Fruit fly (Drosophila melanogaster) whole organism, adult: ENCODE results near the gene NTPase.

Source experiments
- CG11617 ChIP-seq: fragments of 200-800 bp; sonication (Bioruptor generic); optimal IDR thresholded peaks from 2 replicates; lab custom pipeline; 2017; ENCODE audit warnings: mild to moderate bottlenecking, missing biosample characterization, missing genetic modification reagents, missing genetic modification characterization
- CG12768 ChIP-seq: fragments of 200-800 bp; sonication (Bioruptor generic); optimal IDR thresholded peaks from 2 replicates; lab custom pipeline; 2017; ENCODE audit warnings: missing biosample characterization, missing genetic modification characterization, mild to moderate bottlenecking, moderate library complexity, missing genetic modification reagents
- CG14711 ChIP-seq: fragments of 200-800 bp; sonication (Bioruptor generic); optimal IDR thresholded peaks from 2 replicates; lab custom pipeline; 2018; ENCODE audit warnings: missing biosample characterization, mild to moderate bottlenecking, missing genetic modification characterization, moderate library complexity
- CG1620 ChIP-seq: fragments of 200-800 bp; sonication (Bioruptor generic); optimal IDR thresholded peaks from 2 replicates; lab custom pipeline; 2016; ENCODE audit warnings: missing biosample characterization, missing genetic modification characterization
- CG33017 ChIP-seq: fragments of 200-800 bp; sonication (Bioruptor generic); optimal IDR thresholded peaks from 2 replicates; lab custom pipeline; 2018; ENCODE audit warnings: missing biosample characterization, mild to moderate bottlenecking, missing genetic modification characterization, moderate library complexity
- CG5204 ChIP-seq: fragments of 200-800 bp; sonication (Bioruptor generic); optimal IDR thresholded peaks from 2 replicates; lab custom pipeline; 2016; ENCODE audit warnings: missing biosample characterization, missing genetic modification characterization
- CG7045 ChIP-seq: fragments of 200-800 bp; sonication (Bioruptor generic); optimal IDR thresholded peaks from 2 replicates; lab custom pipeline; 2017; ENCODE audit warnings: missing biosample characterization, mild to moderate bottlenecking, missing genetic modification characterization
- CG7101 ChIP-seq: fragments of 200-800 bp; sonication (Bioruptor generic); optimal IDR thresholded peaks from 2 replicates; lab custom pipeline; 2018; ENCODE audit warnings: missing biosample characterization, mild to moderate bottlenecking, missing genetic modification characterization, moderate library complexity
- Clk ChIP-seq: fragments of 200-800 bp; sonication (Bioruptor generic); optimal IDR thresholded peaks from 2 replicates; lab custom pipeline; 2017; ENCODE audit warnings: missing biosample characterization, missing genetic modification characterization
- Crg-1 ChIP-seq: fragments of 200-800 bp; sonication (Bioruptor generic); optimal IDR thresholded peaks from 2 replicates; lab custom pipeline; 2016; ENCODE audit warnings: missing biosample characterization, missing genetic modification characterization
- Hr96 ChIP-seq: fragments of 200-800 bp; sonication (Bioruptor generic); optimal IDR thresholded peaks from 2 replicates; lab custom pipeline; 2016; ENCODE audit warnings: missing biosample characterization, missing genetic modification characterization
- Mnt ChIP-seq: fragments of 200-800 bp; sonication (Bioruptor generic); optimal IDR thresholded peaks from 2 replicates; lab custom pipeline; 2016; ENCODE audit warnings: missing biosample characterization, mild to moderate bottlenecking, missing genetic modification characterization
- bab1 ChIP-seq: fragments of 200-800 bp; sonication (Bioruptor generic); optimal IDR thresholded peaks from 3 replicates; lab custom pipeline; 2019; ENCODE audit warnings: missing biosample characterization, mild to moderate bottlenecking, missing genetic modification characterization, moderate library complexity
- cic ChIP-seq: fragments of 200-800 bp; sonication (Bioruptor generic); optimal IDR thresholded peaks from 2 replicates; lab custom pipeline; 2017; ENCODE audit warnings: missing biosample characterization, mild to moderate bottlenecking, missing genetic modification characterization, moderate library complexity
- cnc ChIP-seq, 2 experiments: fragments of >200 bp; optimal IDR thresholded peaks; 2 replicates each; lab custom pipeline; 2017
- kay ChIP-seq: fragments of 200-800 bp; sonication (Bioruptor generic); peaks from one replicate; lab custom pipeline; 2016; ENCODE audit warnings: missing biosample characterization, missing genetic modification characterization, borderline replicate concordance
- ovo ChIP-seq: fragments of 200-800 bp; sonication (Bioruptor generic); optimal IDR thresholded peaks from 2 replicates; lab custom pipeline; 2016; ENCODE audit warnings: missing biosample characterization, missing genetic modification characterization
- pad ChIP-seq: fragments of 200-800 bp; sonication (Bioruptor generic); optimal IDR thresholded peaks from 3 replicates; lab custom pipeline; 2017; ENCODE audit warnings: missing biosample characterization, missing genetic modification characterization, mild to moderate bottlenecking, moderate library complexity, missing genetic modification reagents
- tj ChIP-seq: fragments of 200-800 bp; sonication (Bioruptor generic); optimal IDR thresholded peaks from 3 replicates; lab custom pipeline; 2017; ENCODE audit warnings: missing biosample characterization, mild to moderate bottlenecking, missing genetic modification characterization, moderate library complexity
- toe ChIP-seq: fragments of 200-800 bp; sonication (Bioruptor generic); optimal IDR thresholded peaks from 2 replicates; lab custom pipeline; 2016; ENCODE audit warnings: missing biosample characterization, missing genetic modification characterization

NTPase gene

dm6 chr2L:2855204-2855768 lies 30.4 kb downstream of the NTPase start:
- TF ChIP-seq Hr96 (no peak), Mnt (no peak), CG1620 (GFP tag; lab: Kevin White, UChicago) (no peak), Clk (GFP tag; lab: Kevin White, UChicago) (no peak), cnc (optimal IDR thresholded peaks at IDR 0.05; lab: Kevin White, UChicago) (no peak), bab1 (GFP tag; lab: Kevin White, UChicago) (no peak), cic (no peak), CG12768 (GFP tag; lab: Kevin White, UChicago) (no peak), CG11617 (GFP tag; lab: Kevin White, UChicago) (no peak)

- TF ChIP-seq CG7101 (tag; lab: Kevin White, UChicago), result no peak
- TF ChIP-seq CG12768 (GFP tag; lab: Kevin White, UChicago), result peak; percentile 45
Observed at dm6 chr2L:2851589-2851988, 34.1 kb downstream of the NTPase start.

- no peak for TF ChIP-seq CG5204 (GFP tag; lab: Kevin White, UChicago)
- no peak for TF ChIP-seq CG7101 (tag; lab: Kevin White, UChicago)
- no peak for TF ChIP-seq pad (GFP tag; lab: Kevin White, UChicago)
- TF ChIP-seq toe (GFP tag; lab: Kevin White, UChicago), result no peak
- TF ChIP-seq CG7045 (GFP tag; lab: Kevin White, UChicago), result no peak
- no peak for TF ChIP-seq CG12768 (GFP tag; lab: Kevin White, UChicago)
- no peak for TF ChIP-seq Crg-1 (GFP tag; lab: Kevin White, UChicago)
- no peak for TF ChIP-seq ovo (GFP tag; lab: Kevin White, UChicago)
- no peak for TF ChIP-seq CG1620 (GFP tag; lab: Kevin White, UChicago)
- no peak for TF ChIP-seq CG11617 (GFP tag; lab: Kevin White, UChicago)
Observed at dm6 chr2L:2847112-2847682, 38.5 kb downstream of the NTPase start, which contains the start of the genes CG3117 and CG2983. CG3117 (minus strand) TSS chr2L:2847212. CG2983 (plus strand) TSS chr2L:2847632.

- no peak for TF ChIP-seq CG11617 (GFP tag; lab: Kevin White, UChicago)
- TF ChIP-seq kay, result peak; percentile 55
- no peak for TF ChIP-seq Crg-1 (GFP tag; lab: Kevin White, UChicago)
- TF ChIP-seq CG14711 (tag; lab: Kevin White, UChicago), result no peak
Observed at dm6 chr2L:2845634-2846033, 40.0 kb downstream of the NTPase start, which contains the start of gene CG18557. CG18557 (minus strand) TSS chr2L:2845734.

- TF ChIP-seq Mnt (no peak), cnc (optimal IDR thresholded peaks at IDR 0.05; lab: Kevin White, UChicago) (no peak), CG7101 (tag; lab: Kevin White, UChicago) (no peak), tj (GFP tag; lab: Kevin White, UChicago) (no peak), CG12768 (GFP tag; lab: Kevin White, UChicago) (no peak), CG7045 (GFP tag; lab: Kevin White, UChicago) (no peak)
Observed at dm6 chr2L:2844413-2844812, 41.2 kb downstream of the NTPase start, which contains the start of gene CG18558. CG18558 (minus strand) TSS chr2L:2844513.

dm6 chr2L:2840311-2840710 lies 45.3 kb downstream of the NTPase start:
- TF ChIP-seq bab1 (GFP tag; lab: Kevin White, UChicago) (no peak), Crg-1 (GFP tag; lab: Kevin White, UChicago) (no peak), ovo (GFP tag; lab: Kevin White, UChicago) (no peak), CG14711 (tag; lab: Kevin White, UChicago) (no peak)

dm6 chr2L:2839850-2840249 lies 45.8 kb downstream of the NTPase start, which contains the start of gene CG2975:
CG2975 (plus strand) TSS chr2L:2840124.
- TF ChIP-seq cic (no peak), CG7045 (GFP tag; lab: Kevin White, UChicago) (no peak), kay (no peak), cnc (optimal IDR thresholded peaks at IDR 0.05; lab: Kevin White, UChicago) (no peak), bab1 (GFP tag; lab: Kevin White, UChicago) (no peak), ovo (GFP tag; lab: Kevin White, UChicago) (no peak), pad (GFP tag; lab: Kevin White, UChicago) (no peak), Clk (GFP tag; lab: Kevin White, UChicago) (no peak), CG1620 (GFP tag; lab: Kevin White, UChicago) (no peak), CG5204 (GFP tag; lab: Kevin White, UChicago) (no peak), CG33017 (tag; lab: Kevin White, UChicago) (no peak), CG11617 (GFP tag; lab: Kevin White, UChicago) (no peak), CG14711 (tag; lab: Kevin White, UChicago) (no peak), tj (GFP tag; lab: Kevin White, UChicago) (no peak), Hr96 (no peak)
